Worm (Caenorhabditis elegans) whole organism, mixed stage, embryonic: ENCODE results near the gene abu-2.

Source experiments
- blmp-1 ChIP-seq: fragments of 150-350 bp; optimal IDR thresholded peaks from 2 replicates; lab custom pipeline; 2014; ENCODE audit warnings: missing biosample characterization, missing genetic modification characterization
- ces-1 ChIP-seq: fragments of 150-350 bp; optimal IDR thresholded peaks from 2 replicates; lab custom pipeline; 2014; ENCODE audit warnings: missing biosample characterization, missing genetic modification reagents, missing genetic modification characterization
- elt-1 ChIP-seq: sonication (generic microtip); optimal IDR thresholded peaks from 2 replicates; lab custom pipeline; 2017; ENCODE audit warnings: missing genetic modification characterization, mild to moderate bottlenecking, missing compliant biosample characterization, antibody characterized with exemption, moderate library complexity, borderline replicate concordance; ENCODE audit not compliant: insufficient read depth
- nhr-12 ChIP-seq: fragments of 150-350 bp; optimal IDR thresholded peaks from 2 replicates; lab custom pipeline; 2014; ENCODE audit warnings: missing biosample characterization, missing genetic modification characterization
- nhr-237 ChIP-seq: fragments of 150-350 bp; optimal IDR thresholded peaks from 2 replicates; lab custom pipeline; 2014; ENCODE audit warnings: missing biosample characterization, missing genetic modification characterization
- pha-4 ChIP-seq: fragments of 150-350 bp; optimal IDR thresholded peaks from 2 replicates; lab custom pipeline; 2018; ENCODE audit warnings: missing biosample characterization, missing genetic modification reagents, missing genetic modification characterization
- unc-62 ChIP-seq: fragments of 150-350 bp; optimal IDR thresholded peaks from 2 replicates; lab custom pipeline; 2014; ENCODE audit warnings: missing biosample characterization, missing genetic modification reagents, missing genetic modification characterization

- no peak for TF ChIP-seq nhr-237 (tag; lab: Kevin White, UChicago)
- no peak for TF ChIP-seq ces-1 (GFP tag; lab: Kevin White, UChicago)
- TF ChIP-seq blmp-1 (tag; lab: Kevin White, UChicago): no peak
- no peak for TF ChIP-seq nhr-12 (tag; lab: Kevin White, UChicago)
- TF ChIP-seq pha-4 (tag; lab: Kevin White, UChicago): no peak
- TF ChIP-seq unc-62 (GFP tag; lab: Kevin White, UChicago): no peak
- no peak for TF ChIP-seq elt-1 (tag; lab: Kevin White, UChicago)
Observed at ce11 chrX:1420524-1420923, 10.1 kb upstream of the abu-2 start.
